Fruit fly (Drosophila melanogaster) whole organism, embryonic: Measurements from ENCODE around the gene pps.
A peak's percentile ranks its signal among the peaks of the same experiment; 100 is the strongest.

ENCODE experiments used
- Antp ChIP-seq: fragments of 200-800 bp; sonication (Bioruptor generic); optimal IDR thresholded peaks from 3 replicates; lab custom pipeline; 2016; ENCODE audit warnings: missing biosample characterization, missing genetic modification characterization
- Atf3 ChIP-seq: fragments of 200-800 bp; sonication (Bioruptor generic); optimal IDR thresholded peaks from 3 replicates; lab custom pipeline; 2016; ENCODE audit warnings: missing biosample characterization, missing genetic modification characterization
- BtbVII ChIP-seq: fragments of 200-800 bp; sonication (Bioruptor generic); optimal IDR thresholded peaks from 3 replicates; lab custom pipeline; 2017; ENCODE audit warnings: missing biosample characterization, mild to moderate bottlenecking, missing genetic modification characterization
- CG10543 ChIP-seq: fragments of 200-800 bp; sonication (Bioruptor generic); optimal IDR thresholded peaks from 3 replicates; lab custom pipeline; 2017; ENCODE audit warnings: missing biosample characterization, mild to moderate bottlenecking, missing genetic modification characterization, moderate library complexity
- CG2129 ChIP-seq: fragments of 200-800 bp; sonication (Bioruptor generic); IDR thresholded peaks from 2 replicates; pipeline ENCODE4 v1.3.6; 2022; ENCODE audit warnings: missing biosample characterization, missing genetic modification characterization; ENCODE audit not compliant: partially characterized antibody
- CG3163 ChIP-seq: fragments of 200-800 bp; sonication (Bioruptor generic); optimal IDR thresholded peaks from 3 replicates; lab custom pipeline; 2016; ENCODE audit warnings: missing biosample characterization, missing genetic modification characterization
- CG32772 ChIP-seq: fragments of 200-800 bp; sonication (Bioruptor generic); IDR thresholded peaks from 2 replicates; pipeline ENCODE4 v1.3.6; 2022; ENCODE audit warnings: missing biosample characterization, missing genetic modification characterization
- CG3281 ChIP-seq: fragments of 200-800 bp; sonication (Bioruptor generic); optimal IDR thresholded peaks from 3 replicates; lab custom pipeline; 2017; ENCODE audit warnings: missing biosample characterization, mild to moderate bottlenecking, missing genetic modification characterization
- CG3995 ChIP-seq: fragments of 200-800 bp; sonication (Bioruptor generic); optimal IDR thresholded peaks from 3 replicates; lab custom pipeline; 2016; ENCODE audit warnings: missing biosample characterization, missing genetic modification characterization
- CG6791 ChIP-seq: fragments of 200-800 bp; sonication (Bioruptor generic); IDR thresholded peaks from 3 replicates; pipeline ENCODE4 v1.3.6; 2022; ENCODE audit warnings: missing biosample characterization, missing genetic modification characterization; ENCODE audit not compliant: partially characterized antibody
- CG7745 ChIP-seq: fragments of 200-800 bp; sonication (Bioruptor generic); optimal IDR thresholded peaks from 2 replicates; lab custom pipeline; 2018; ENCODE audit warnings: missing biosample characterization, mild to moderate bottlenecking, missing genetic modification characterization, moderate library complexity
- CG7963 ChIP-seq: fragments of 200-800 bp; sonication (Bioruptor generic); IDR thresholded peaks from 3 replicates; pipeline ENCODE4 v1.3.6; 2022; ENCODE audit warnings: missing biosample characterization, missing genetic modification characterization; ENCODE audit not compliant: partially characterized antibody
- CG8281 ChIP-seq: fragments of 200-800 bp; sonication (Bioruptor generic); optimal IDR thresholded peaks from 2 replicates; lab custom pipeline; 2018; ENCODE audit warnings: missing biosample characterization, mild to moderate bottlenecking, missing genetic modification characterization, moderate library complexity
- CG9609 ChIP-seq: fragments of 200-800 bp; sonication (Bioruptor generic); optimal IDR thresholded peaks from 3 replicates; lab custom pipeline; 2016; ENCODE audit warnings: missing biosample characterization, missing genetic modification characterization
- D19A ChIP-seq: fragments of 200-800 bp; optimal IDR thresholded peaks from 3 replicates; lab custom pipeline; 2019; ENCODE audit warnings: missing biosample characterization, mild to moderate bottlenecking, missing genetic modification characterization, moderate library complexity
- E2f1 ChIP-seq: fragments of 200-800 bp; sonication (Bioruptor generic); IDR thresholded peaks from 2 replicates; pipeline ENCODE4 v1.3.6; 2022; ENCODE audit warnings: missing biosample characterization, missing genetic modification characterization
- E2f2 ChIP-seq: fragments of 200-800 bp; sonication (Bioruptor generic); IDR thresholded peaks from 2 replicates; pipeline ENCODE4 v1.3.6; 2022; ENCODE audit warnings: missing biosample characterization, missing genetic modification characterization
- Hmx ChIP-seq: fragments of 200-800 bp; sonication (Bioruptor generic); optimal IDR thresholded peaks from 2 replicates; lab custom pipeline; 2016; ENCODE audit warnings: missing biosample characterization, missing genetic modification characterization
- Hsf ChIP-seq: fragments of 200-800 bp; sonication (Bioruptor generic); optimal IDR thresholded peaks from 3 replicates; lab custom pipeline; 2016; ENCODE audit warnings: missing biosample characterization, missing genetic modification characterization
- Max ChIP-seq: fragments of 200-800 bp; sonication (Bioruptor generic); optimal IDR thresholded peaks from 2 replicates; lab custom pipeline; 2016; ENCODE audit warnings: missing biosample characterization, mild to moderate bottlenecking, missing genetic modification characterization
- Med ChIP-seq: fragments of 200-800 bp; sonication (Bioruptor generic); peaks from one replicate; lab custom pipeline; 2016; ENCODE audit warnings: missing biosample characterization, missing genetic modification characterization, mild to moderate bottlenecking, inconsistent platforms, moderate library complexity
- Oli ChIP-seq: fragments of 200-800 bp; sonication (Bioruptor generic); optimal IDR thresholded peaks from 2 replicates; lab custom pipeline; 2018; ENCODE audit warnings: missing biosample characterization, mild to moderate bottlenecking, missing genetic modification characterization, moderate library complexity
- Opbp ChIP-seq: fragments of 200-800 bp; sonication (Bioruptor generic); IDR thresholded peaks from 3 replicates; pipeline ENCODE4 v1.3.6; 2022; ENCODE audit warnings: missing biosample characterization, missing genetic modification characterization; ENCODE audit not compliant: partially characterized antibody
- Poxn ChIP-seq: fragments of 200-800 bp; sonication (Bioruptor generic); IDR thresholded peaks from 2 replicates; pipeline ENCODE4 v1.3.6; 2022; ENCODE audit warnings: missing biosample characterization, missing genetic modification characterization
- Stat92E ChIP-seq, 3 experiments: fragments of >200 bp in 2 of 3; fragments of 200-800 bp in 1 of 3; sonication (Bioruptor generic) in 1 of 3; optimal IDR thresholded peaks; 2 replicates each; lab custom pipeline; 2017 to 2019; ENCODE audit warnings: missing biosample characterization in 3 of 3, missing genetic modification characterization in 3 of 3, mild to moderate bottlenecking in 1 of 3, moderate library complexity in 1 of 3
- Tbp ChIP-seq: fragments of >200 bp; optimal IDR thresholded peaks from 2 replicates; lab custom pipeline; 2018; ENCODE audit warnings: missing biosample characterization, missing genetic modification characterization
- Xbp1 ChIP-seq: fragments of 200-800 bp; sonication (Bioruptor generic); optimal IDR thresholded peaks from 3 replicates; lab custom pipeline; 2016; ENCODE audit warnings: missing biosample characterization, mild to moderate bottlenecking, missing genetic modification characterization
- al ChIP-seq: fragments of 200-800 bp; sonication (Bioruptor generic); IDR thresholded peaks from 2 replicates; pipeline ENCODE4 v1.3.6; 2022; ENCODE audit warnings: missing biosample characterization, missing genetic modification characterization
- amos ChIP-seq: fragments of 200-800 bp; sonication (Bioruptor generic); IDR thresholded peaks from 2 replicates; pipeline ENCODE4 v1.3.6; 2022; ENCODE audit warnings: missing biosample characterization, missing genetic modification characterization; ENCODE audit not compliant: partially characterized antibody
- bbx ChIP-seq: fragments of 200-800 bp; sonication (Bioruptor generic); IDR thresholded peaks from 2 replicates; pipeline ENCODE4 v1.3.6; 2022; ENCODE audit warnings: missing biosample characterization, missing genetic modification characterization; ENCODE audit not compliant: partially characterized antibody
- danr ChIP-seq: fragments of 200-800 bp; sonication (Bioruptor generic); IDR thresholded peaks from 2 replicates; pipeline ENCODE4 v1.3.6; 2022; ENCODE audit warnings: missing biosample characterization, missing genetic modification characterization
- esg ChIP-seq: fragments of 200-800 bp; sonication (Bioruptor generic); conservative IDR thresholded peaks from 2 replicates; pipeline ENCODE4 v1.3.6; 2022; ENCODE audit warnings: missing biosample characterization, missing genetic modification characterization
- eyg ChIP-seq: fragments of 200-800 bp; sonication (Bioruptor generic); optimal IDR thresholded peaks from 3 replicates; lab custom pipeline; 2016; ENCODE audit warnings: missing biosample characterization, missing genetic modification characterization
- gfzf ChIP-seq: fragments of 200-800 bp; sonication (Bioruptor generic); optimal IDR thresholded peaks from 2 replicates; lab custom pipeline; 2016; ENCODE audit warnings: missing biosample characterization, mild to moderate bottlenecking, missing genetic modification characterization, moderate library complexity
- hbn ChIP-seq: fragments of 200-800 bp; sonication (Bioruptor generic); IDR thresholded peaks from 2 replicates; pipeline ENCODE4 v1.3.6; 2022; ENCODE audit warnings: missing biosample characterization, missing genetic modification characterization; ENCODE audit not compliant: partially characterized antibody
- klu ChIP-seq: fragments of 200-800 bp; sonication (Bioruptor generic); IDR thresholded peaks from 2 replicates; pipeline ENCODE4 v1.3.6; 2022; ENCODE audit warnings: missing biosample characterization, missing genetic modification characterization
- lab ChIP-seq: fragments of 200-800 bp; sonication (Bioruptor generic); optimal IDR thresholded peaks from 3 replicates; lab custom pipeline; 2017; ENCODE audit warnings: missing biosample characterization, missing genetic modification characterization, mild to moderate bottlenecking, moderate library complexity, missing genetic modification reagents
- mld ChIP-seq: fragments of 200-800 bp; sonication (Bioruptor generic); IDR thresholded peaks from 3 replicates; pipeline ENCODE4 v1.3.6; 2022; ENCODE audit warnings: missing biosample characterization, missing genetic modification characterization; ENCODE audit not compliant: partially characterized antibody
- org-1 ChIP-seq: fragments of 200-800 bp; sonication (Bioruptor generic); optimal IDR thresholded peaks from 2 replicates; lab custom pipeline; 2017; ENCODE audit warnings: missing biosample characterization, missing genetic modification characterization
- p53 ChIP-seq: fragments of 200-800 bp; sonication (Bioruptor generic); optimal IDR thresholded peaks from 2 replicates; lab custom pipeline; 2016; ENCODE audit warnings: missing biosample characterization, missing genetic modification characterization
- pb ChIP-seq: fragments of 200-800 bp; sonication (Bioruptor generic); optimal IDR thresholded peaks from 3 replicates; lab custom pipeline; 2016; ENCODE audit warnings: missing biosample characterization, missing genetic modification characterization
- pita ChIP-seq: fragments of 200-800 bp; sonication (Bioruptor generic); optimal IDR thresholded peaks from 2 replicates; lab custom pipeline; 2017; ENCODE audit warnings: missing biosample characterization, mild to moderate bottlenecking, missing genetic modification characterization
- shn ChIP-seq: fragments of 200-800 bp; sonication (Bioruptor generic); optimal IDR thresholded peaks from 3 replicates; lab custom pipeline; 2016; ENCODE audit warnings: missing biosample characterization, missing genetic modification characterization
- sim ChIP-seq: fragments of 200-800 bp; sonication (Bioruptor generic); IDR thresholded peaks from 2 replicates; pipeline ENCODE4 v1.3.6; 2022; ENCODE audit warnings: missing biosample characterization, missing genetic modification characterization
- sqz ChIP-seq: fragments of 200-800 bp; sonication (Bioruptor generic); optimal IDR thresholded peaks from 3 replicates; lab custom pipeline; 2018; ENCODE audit warnings: missing biosample characterization, mild to moderate bottlenecking, missing genetic modification characterization
- tap ChIP-seq: fragments of 200-800 bp; optimal IDR thresholded peaks from 3 replicates; lab custom pipeline; 2019; ENCODE audit warnings: missing biosample characterization, mild to moderate bottlenecking, missing genetic modification characterization, moderate library complexity
- usp ChIP-seq: fragments of >200 bp; optimal IDR thresholded peaks from 2 replicates; lab custom pipeline; 2017; ENCODE audit warnings: missing biosample characterization, missing genetic modification characterization
- wdn ChIP-seq: fragments of 200-800 bp; sonication (Bioruptor generic); IDR thresholded peaks from 2 replicates; pipeline ENCODE4 v1.3.6; 2022; ENCODE audit warnings: missing biosample characterization, missing genetic modification characterization
- yki ChIP-seq: fragments of >200 bp; optimal IDR thresholded peaks from 3 replicates; lab custom pipeline; 2018

Gene pps

DNA sequence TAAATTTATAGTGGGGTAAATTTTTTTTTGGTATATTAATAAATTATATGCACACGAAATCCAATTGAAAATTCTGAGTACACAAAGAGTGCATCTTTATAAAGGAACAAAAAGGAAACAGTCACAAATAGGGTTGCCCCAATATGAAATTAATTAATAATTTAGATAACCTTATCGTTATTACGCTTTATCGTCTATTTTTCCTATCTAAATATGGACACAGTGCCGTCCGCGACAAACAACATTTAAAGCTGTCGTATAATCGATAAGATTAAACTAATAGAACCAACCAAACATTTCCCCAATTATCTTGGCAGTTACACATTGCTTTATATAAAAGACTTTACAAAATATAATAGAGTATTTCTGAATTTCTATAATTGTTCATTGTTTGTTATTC lies 15.6 kb upstream of the pps start (continued):
- TF ChIP-seq D19A (tag; lab: Kevin White, UChicago) (peak; percentile 17), mld (GFP tag; lab: Robert Waterston, UW) (no peak), CG32772 (no peak), Oli (no peak)

DNA sequence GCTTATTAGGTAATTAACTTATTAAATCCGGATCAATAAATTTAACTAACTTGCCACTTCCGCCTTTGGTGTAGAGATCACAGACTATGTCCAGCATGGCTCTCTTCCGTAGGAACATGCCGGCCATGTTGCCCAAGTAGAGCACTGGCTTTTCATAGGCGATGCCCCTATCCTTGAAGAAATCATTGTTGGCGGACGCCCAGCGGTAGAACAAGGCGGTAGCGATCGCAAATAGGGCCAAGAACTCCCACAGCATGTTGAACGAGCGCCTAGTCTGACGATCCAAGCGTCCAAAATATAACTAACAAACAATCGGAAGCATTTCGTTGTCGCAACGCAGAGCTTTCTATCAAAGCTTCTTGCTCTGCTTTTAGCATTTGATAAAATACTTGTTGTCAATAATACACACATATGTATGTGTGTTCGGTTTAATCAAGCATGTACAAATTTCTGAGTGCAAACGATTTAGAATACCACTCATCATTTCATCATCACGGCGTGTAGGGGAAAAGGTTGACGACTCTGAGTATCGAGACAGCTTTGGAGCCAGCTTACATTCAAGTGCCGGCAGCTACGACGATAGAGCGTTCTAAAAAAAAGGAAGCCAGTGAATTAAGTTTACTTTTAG lies 14.9 kb upstream of the pps start, which contains the start of gene Cyp9f3:
Gene Cyp9f3, minus strand, starts transcription at position 310 of the 628 bp plus-strand sequence.
- peak; percentile 79 for TF ChIP-seq CG10543
- no peak for TF ChIP-seq p53 (GFP tag; lab: Kevin White, UChicago)
- no peak for TF ChIP-seq E2f2 (GFP tag; lab: Robert Waterston, UW)
- TF ChIP-seq BtbVII (GFP tag; lab: Kevin White, UChicago) = no peak
- no peak for TF ChIP-seq Hmx
- TF ChIP-seq Opbp (GFP tag; lab: Robert Waterston, UW) = no peak
- no peak for TF ChIP-seq CG2129 (GFP tag; lab: Robert Waterston, UW)
- TF ChIP-seq esg = no peak
- no peak for TF ChIP-seq hbn
- TF ChIP-seq Xbp1 (GFP tag; lab: Kevin White, UChicago) = no peak
- no peak for TF ChIP-seq CG9609 (GFP tag; lab: Kevin White, UChicago)
- TF ChIP-seq Max (GFP tag; lab: Kevin White, UChicago) = no peak
- TF ChIP-seq Poxn (GFP tag; lab: Robert Waterston, UW) = no peak
- TF ChIP-seq eyg = no peak
- TF ChIP-seq danr (GFP tag; lab: Robert Waterston, UW) = no peak
- TF ChIP-seq Antp (GFP tag; lab: Kevin White, UChicago) = no peak
- TF ChIP-seq lab (GFP tag; lab: Kevin White, UChicago) = peak; percentile 25
- TF ChIP-seq E2f1 (GFP tag; lab: Robert Waterston, UW) = no peak
- TF ChIP-seq CG8281 = peak; percentile 8
- TF ChIP-seq Hsf (GFP tag; lab: Kevin White, UChicago) = no peak
- no peak for TF ChIP-seq wdn (GFP tag; lab: Robert Waterston, UW)
- no peak for TF ChIP-seq CG3995 (GFP tag; lab: Kevin White, UChicago)
- no peak for TF ChIP-seq pb (GFP tag; lab: Kevin White, UChicago)
- TF ChIP-seq CG3163 = no peak
- TF ChIP-seq Tbp (GFP tag; lab: Kevin White, UChicago) = no peak
- TF ChIP-seq klu (GFP tag; lab: Robert Waterston, UW) = no peak
- TF ChIP-seq sqz = no peak
- TF ChIP-seq CG3281 (GFP tag; lab: Kevin White, UChicago) = no peak
- no peak for TF ChIP-seq al
- TF ChIP-seq shn (GFP tag; lab: Kevin White, UChicago) = no peak
- no peak for TF ChIP-seq CG7963
- no peak for TF ChIP-seq CG7745
- TF ChIP-seq sim (GFP tag; lab: Robert Waterston, UW) = no peak
- TF ChIP-seq org-1 (GFP tag; lab: Kevin White, UChicago) = no peak
- TF ChIP-seq yki (lab: Kevin White, UChicago) = no peak
- no peak for TF ChIP-seq Med (GFP tag; lab: Kevin White, UChicago)
- no peak for TF ChIP-seq Stat92E (GFP tag; optimal IDR thresholded peaks at IDR 0.05; lab: Kevin White, UChicago)
- TF ChIP-seq amos (GFP tag; lab: Robert Waterston, UW) = peak; percentile 33; the same call in 1 of the 2 replicates
- no peak for TF ChIP-seq Atf3
- TF ChIP-seq bbx (GFP tag; lab: Robert Waterston, UW) = 0 out of 2 replicates have a peak, but pooled peaks have one; percentile 9
- TF ChIP-seq gfzf (GFP tag; lab: Kevin White, UChicago) = no peak
- no peak for TF ChIP-seq usp (GFP tag; lab: Kevin White, UChicago)
- no peak for TF ChIP-seq CG6791
- no peak for TF ChIP-seq pita (GFP tag; lab: Kevin White, UChicago)
- no peak for TF ChIP-seq tap (tag; lab: Kevin White, UChicago)
